Worm (Caenorhabditis elegans) whole organism, mixed stage, embryonic: ENCODE data around the gene ogdh-2.
A peak's percentile ranks its signal among the peaks of the same experiment; 100 is the strongest.

ENCODE experiments used
- M03D4.4 ChIP-seq: sonication (generic microtip); optimal IDR thresholded peaks from 2 replicates; lab custom pipeline; 2017; ENCODE audit warnings: mild to moderate bottlenecking, missing genetic modification characterization, missing compliant biosample characterization
- bed-3 ChIP-seq: fragments of 200-800 bp; sonication (Bioruptor generic); optimal IDR thresholded peaks from 3 replicates; lab custom pipeline; 2018; ENCODE audit warnings: mild to moderate bottlenecking, missing genetic modification characterization, moderate library complexity, missing compliant biosample characterization
- ceh-39 ChIP-seq: fragments of 150-350 bp; optimal IDR thresholded peaks from 2 replicates; lab custom pipeline; 2014; ENCODE audit warnings: missing biosample characterization, missing genetic modification characterization
- ceh-43 ChIP-seq: fragments of 200-800 bp; sonication (Bioruptor generic); optimal IDR thresholded peaks from 2 replicates; lab custom pipeline; 2018; ENCODE audit warnings: mild to moderate bottlenecking, missing genetic modification characterization, moderate library complexity, missing compliant biosample characterization
- ceh-83 ChIP-seq: fragments of 200-800 bp; sonication (Bioruptor generic); optimal IDR thresholded peaks from 2 replicates; lab custom pipeline; 2018; ENCODE audit warnings: mild to moderate bottlenecking, missing genetic modification characterization, missing compliant biosample characterization
- ces-1 ChIP-seq: fragments of 150-350 bp; optimal IDR thresholded peaks from 2 replicates; lab custom pipeline; 2014; ENCODE audit warnings: missing biosample characterization, missing genetic modification reagents, missing genetic modification characterization
- cnd-1 ChIP-seq: fragments of 200-800 bp; sonication (Bioruptor generic); optimal IDR thresholded peaks from 2 replicates; lab custom pipeline; 2018; ENCODE audit warnings: mild to moderate bottlenecking, missing genetic modification characterization, missing compliant biosample characterization
- elt-3 ChIP-seq: fragments of 150-350 bp; optimal IDR thresholded peaks from 2 replicates; lab custom pipeline; 2014; ENCODE audit warnings: missing biosample characterization, missing genetic modification characterization
- flh-1 ChIP-seq: fragments of 200-800 bp; sonication (Bioruptor generic); optimal IDR thresholded peaks from 2 replicates; lab custom pipeline; 2018; ENCODE audit warnings: mild to moderate bottlenecking, missing genetic modification characterization, moderate library complexity, missing compliant biosample characterization
- ham-2 ChIP-seq: fragments of 200-800 bp; sonication (Bioruptor generic); optimal IDR thresholded peaks from 2 replicates; lab custom pipeline; 2018; ENCODE audit warnings: mild to moderate bottlenecking, missing genetic modification characterization, missing compliant biosample characterization
- lin-32 ChIP-seq: fragments of 200-800 bp; sonication (Bioruptor generic); optimal IDR thresholded peaks from 2 replicates; lab custom pipeline; 2018; ENCODE audit warnings: mild to moderate bottlenecking, missing genetic modification characterization, missing compliant biosample characterization
- lsy-2 ChIP-seq: fragments of 150-350 bp; optimal IDR thresholded peaks from 2 replicates; lab custom pipeline; 2014; ENCODE audit warnings: missing biosample characterization, missing genetic modification characterization
- mab-5 ChIP-seq: fragments of 150-350 bp; optimal IDR thresholded peaks from 2 replicates; lab custom pipeline; 2014; ENCODE audit warnings: missing biosample characterization, missing genetic modification characterization
- mep-1 ChIP-seq: fragments of 150-350 bp; optimal IDR thresholded peaks from 2 replicates; lab custom pipeline; 2017; ENCODE audit warnings: missing biosample characterization, missing genetic modification reagents, missing genetic modification characterization, inconsistent platforms
- nhr-12 ChIP-seq: fragments of 150-350 bp; optimal IDR thresholded peaks from 2 replicates; lab custom pipeline; 2014; ENCODE audit warnings: missing biosample characterization, missing genetic modification characterization
- nhr-237 ChIP-seq: fragments of 150-350 bp; optimal IDR thresholded peaks from 2 replicates; lab custom pipeline; 2014; ENCODE audit warnings: missing biosample characterization, missing genetic modification characterization
- nhr-28 ChIP-seq: fragments of 150-350 bp; optimal IDR thresholded peaks from 2 replicates; lab custom pipeline; 2014; ENCODE audit warnings: missing biosample characterization, missing genetic modification characterization
- nhr-76 ChIP-seq: sonication (generic microtip); optimal IDR thresholded peaks from 2 replicates; lab custom pipeline; 2017; ENCODE audit warnings: missing biosample characterization, missing genetic modification characterization
- pha-4 ChIP-seq: fragments of 150-350 bp; optimal IDR thresholded peaks from 2 replicates; lab custom pipeline; 2018; ENCODE audit warnings: missing biosample characterization, missing genetic modification reagents, missing genetic modification characterization
- sem-2 ChIP-seq: fragments of 200-800 bp; sonication (Bioruptor generic); optimal IDR thresholded peaks from 2 replicates; lab custom pipeline; 2018; ENCODE audit warnings: mild to moderate bottlenecking, missing genetic modification characterization, missing compliant biosample characterization
- sptf-1 ChIP-seq: sonication (generic microtip); optimal IDR thresholded peaks from 2 replicates; lab custom pipeline; 2017; ENCODE audit warnings: mild to moderate bottlenecking, missing genetic modification characterization, moderate library complexity, missing compliant biosample characterization
- unc-120 ChIP-seq: sonication (generic microtip); optimal IDR thresholded peaks from 2 replicates; lab custom pipeline; 2017; ENCODE audit warnings: missing genetic modification characterization, missing compliant biosample characterization; ENCODE audit not compliant: poor library complexity, severe bottlenecking
- unc-39 ChIP-seq: fragments of 150-350 bp; optimal IDR thresholded peaks from 2 replicates; lab custom pipeline; 2014; ENCODE audit warnings: missing biosample characterization, missing genetic modification characterization
- unc-62 ChIP-seq: fragments of 150-350 bp; optimal IDR thresholded peaks from 2 replicates; lab custom pipeline; 2014; ENCODE audit warnings: missing biosample characterization, missing genetic modification reagents, missing genetic modification characterization
- zip-8 ChIP-seq: fragments of 150-350 bp; optimal IDR thresholded peaks from 2 replicates; lab custom pipeline; 2014; ENCODE audit warnings: missing biosample characterization, missing genetic modification characterization
- ztf-11 ChIP-seq: fragments of 150-350 bp; optimal IDR thresholded peaks from 2 replicates; lab custom pipeline; 2014; ENCODE audit warnings: missing biosample characterization, missing genetic modification characterization

ogdh-2 gene

ce11 chrV:12244980-12245742 lies 50.9 kb downstream of the ogdh-2 start, which contains the start of the genes T04H1.13, slfl-5 and rad-50:
Gene T04H1.13 (minus strand): TSS chrV:12245030.
Gene slfl-5 (minus strand): TSS chrV:12245044.
Gene rad-50 (plus strand): TSS chrV:12245646.
- no peak for TF ChIP-seq ztf-11 (tag; lab: Kevin White, UChicago)
- no peak for TF ChIP-seq zip-8
- TF ChIP-seq nhr-237 (tag; lab: Kevin White, UChicago) = no peak
- no peak for TF ChIP-seq ceh-83 (GFP tag; lab: Kevin White, UChicago)
- TF ChIP-seq unc-62 = no peak
- TF ChIP-seq ham-2 = no peak
- no peak for TF ChIP-seq sem-2 (GFP tag; lab: Kevin White, UChicago)
- no peak for TF ChIP-seq flh-1 (GFP tag; lab: Kevin White, UChicago)
- TF ChIP-seq M03D4.4 = no peak
- no peak for TF ChIP-seq sptf-1 (tag; lab: Kevin White, UChicago)
- TF ChIP-seq unc-39 = no peak
- no peak for TF ChIP-seq elt-3 (tag; lab: Kevin White, UChicago)
- no peak for TF ChIP-seq cnd-1 (tag; lab: Kevin White, UChicago)
- no peak for TF ChIP-seq unc-120 (tag; lab: Kevin White, UChicago)
- no peak for TF ChIP-seq mab-5 (tag; lab: Kevin White, UChicago)
- no peak for TF ChIP-seq lsy-2 (tag; lab: Kevin White, UChicago)

ce11 chrV:12245777-12246452 lies 51.6 kb downstream of the ogdh-2 start:
- TF ChIP-seq bed-3 (GFP tag; lab: Kevin White, UChicago) (no peak), mep-1 (tag; lab: Kevin White, UChicago) (no peak), unc-62 (no peak), zip-8 (peak; percentile 56), ceh-43 (no peak)

ce11 chrV:12251041-12251440 lies 56.7 kb downstream of the ogdh-2 start, which contains the start of gene T04H1.5:
Gene T04H1.5 (plus strand): TSS chrV:12251341.
- TF ChIP-seq flh-1 (GFP tag; lab: Kevin White, UChicago) (no peak), cnd-1 (tag; lab: Kevin White, UChicago) (no peak), ceh-43 (no peak), pha-4 (no peak), sptf-1 (tag; lab: Kevin White, UChicago) (no peak), ceh-83 (GFP tag; lab: Kevin White, UChicago) (no peak), nhr-28 (no peak), ces-1 (GFP tag; lab: Kevin White, UChicago) (no peak)
- TF ChIP-seq, all 35 proteins: peak for 0

- TF ChIP-seq ceh-39 (tag; lab: Kevin White, UChicago) (no peak), unc-62 (no peak), nhr-76 (no peak), ceh-43 (no peak), mep-1 (tag; lab: Kevin White, UChicago) (no peak), lin-32 (no peak), nhr-12 (no peak)
Observed at ce11 chrV:12252272-12252671, 58.0 kb downstream of the ogdh-2 start, which contains the start of gene lrx-1. Gene lrx-1 (plus strand): TSS chrV:12252572.
